Worm (Caenorhabditis elegans): ENCODE results near the gene F23F1.2.

ce11 chrII:79166-79565, 45.2 kb downstream of the F23F1.2 start, which contains the start of gene C23H3.9:
- no peak for TF ChIP-seq F13C5.2 (tag; optimal IDR thresholded peaks at IDR 0.05)
- TF ChIP-seq ama-1 (optimal IDR thresholded peaks at IDR 0.05): no peak
- no peak for TF ChIP-seq B0310.2 (tag; optimal IDR thresholded peaks at IDR 0.05)
- no peak for TF ChIP-seq tra-4 (tag; optimal IDR thresholded peaks at IDR 0.05)
- TF ChIP-seq hmbx-1 (tag; optimal IDR thresholded peaks at IDR 0.05): no peak
- TF ChIP-seq flt-1 (GFP tag; IDR thresholded peaks at IDR 0.05): no peak
- TF ChIP-seq ceh-13 (GFP tag; optimal IDR thresholded peaks at IDR 0.05): no peak
- TF ChIP-seq pes-1 (GFP tag; IDR thresholded peaks at IDR 0.05): no peak
- no peak for TF ChIP-seq ets-7 (tag; optimal IDR thresholded peaks at IDR 0.05)
- no peak for TF ChIP-seq sea-1 (GFP tag; conservative IDR thresholded peaks at IDR 0.05)
- TF ChIP-seq hnd-1 (tag; optimal IDR thresholded peaks at IDR 0.05): no peak
- TF ChIP-seq tbx-37 (GFP tag; conservative IDR thresholded peaks at IDR 0.05): no peak
- no peak for TF ChIP-seq tbx-11 (GFP tag; IDR thresholded peaks at IDR 0.05)
- no peak for TF ChIP-seq ceh-36 (tag; optimal IDR thresholded peaks at IDR 0.05)

Measured in whole organism, early embryonic.